Fruit fly (Drosophila melanogaster): Measurements from ENCODE around the gene Npc2d.

The Npc2d gene

DNA sequence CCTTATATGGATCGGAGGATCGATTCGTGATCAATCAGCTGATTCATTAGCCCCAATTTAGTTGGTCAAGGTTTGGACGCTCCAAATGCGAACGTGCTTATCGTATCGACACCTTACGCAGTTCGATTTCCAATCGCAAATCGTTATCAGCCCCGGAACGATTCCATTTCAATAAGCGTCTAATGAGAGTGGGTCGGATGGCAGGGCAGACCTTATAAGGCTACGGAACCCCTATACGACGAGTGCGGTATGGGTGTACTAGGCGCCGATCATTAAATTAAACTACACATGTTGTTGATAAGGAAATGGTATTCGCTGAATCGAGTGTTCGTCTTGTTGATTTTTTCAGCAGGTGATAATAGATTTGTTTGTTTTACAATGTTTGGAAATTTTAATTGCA is 20.1 kb downstream of the Npc2d start:
- TF ChIP-seq Bteb2 (GFP tag; optimal IDR thresholded peaks at IDR 0.05) (no peak), CG30431 (GFP tag; optimal IDR thresholded peaks at IDR 0.05) (no peak), jumu (GFP tag; optimal IDR thresholded peaks at IDR 0.05) (no peak), CG9817 (tag; optimal IDR thresholded peaks at IDR 0.05) (no peak), Doc3 (GFP tag; IDR thresholded peaks at IDR 0.05; ENCODE audit: partially characterized antibody) (no peak), mirr (GFP tag; optimal IDR thresholded peaks at IDR 0.05) (peak; percentile 95), dmrt99B (tag; optimal IDR thresholded peaks at IDR 0.05) (no peak), CG16863 (GFP tag; optimal IDR thresholded peaks at IDR 0.05) (no peak), CG9932 (GFP tag; IDR thresholded peaks at IDR 0.05) (no peak), Trl (optimal IDR thresholded peaks at IDR 0.05) (no peak), Trl (GFP tag; optimal IDR thresholded peaks at IDR 0.05) (no peak), CG34376 (GFP tag; optimal IDR thresholded peaks at IDR 0.05) (peak; percentile 67), CG2202 (tag; optimal IDR thresholded peaks at IDR 0.05) (no peak), Myb (GFP tag; optimal IDR thresholded peaks at IDR 0.05) (no peak), Dref (GFP tag; IDR thresholded peaks at IDR 0.05) (no peak), Neu2 (GFP tag; optimal IDR thresholded peaks at IDR 0.05; ENCODE audit: borderline replicate concordance) (no peak), ham (GFP tag; IDR thresholded peaks at IDR 0.05) (no peak), Oaz (GFP tag; IDR thresholded peaks at IDR 0.05) (no peak), CG8281 (tag; optimal IDR thresholded peaks at IDR 0.05) (no peak), NC2α (GFP tag; optimal IDR thresholded peaks at IDR 0.05) (no peak), CG18599 (GFP tag; optimal IDR thresholded peaks at IDR 0.05) (peak; percentile 29), CG10543 (GFP tag; optimal IDR thresholded peaks at IDR 0.05) (peak; percentile 36), CG12104 (GFP tag; optimal IDR thresholded peaks at IDR 0.05) (no peak), CG11696 (GFP tag; IDR thresholded peaks at IDR 0.05) (no peak), sug (tag; optimal IDR thresholded peaks at IDR 0.05) (peak; percentile 90), CG12659 (GFP tag; optimal IDR thresholded peaks at IDR 0.05) (no peak), CG17829 (tag; optimal IDR thresholded peaks at IDR 0.05) (no peak), Stat92E (GFP tag; optimal IDR thresholded peaks at IDR 0.05) (no peak), so (GFP tag; IDR thresholded peaks at IDR 0.05) (no peak), CG33213 (GFP tag; optimal IDR thresholded peaks at IDR 0.05) (no peak), Lim3 (GFP tag; IDR thresholded peaks at IDR 0.05) (no peak), rib (GFP tag; IDR thresholded peaks at IDR 0.05) (0 out of 2 replicates have a peak, but pooled peaks have one; percentile 13), CG7357 (GFP tag; IDR thresholded peaks at IDR 0.05) (no peak), CG2678 (tag; optimal IDR thresholded peaks at IDR 0.05) (no peak), HmgZ (tag; optimal IDR thresholded peaks at IDR 0.05) (peak; percentile 1), CG11093 (GFP tag; IDR thresholded peaks at IDR 0.05) (no peak), pho (GFP tag; optimal IDR thresholded peaks at IDR 0.05) (no peak), CG12769 (tag; optimal IDR thresholded peaks at IDR 0.05) (peak; percentile 14), CG7271 (tag; optimal IDR thresholded peaks at IDR 0.05) (no peak), B-H1 (GFP tag; IDR thresholded peaks at IDR 0.05) (no peak), jing (GFP tag; optimal IDR thresholded peaks at IDR 0.05) (no peak), CG8765 (GFP tag; IDR thresholded peaks at IDR 0.05) (no peak), Six4 (GFP tag; optimal IDR thresholded peaks at IDR 0.05) (no peak), ftz-f1 (GFP tag; optimal IDR thresholded peaks at IDR 0.05) (peak; percentile 54), CG14050 (GFP tag; IDR thresholded peaks at IDR 0.05) (no peak), Awh (GFP tag; IDR thresholded peaks at IDR 0.05) (0 out of 2 replicates have a peak, but pooled peaks have one; percentile 36), CG31441 (GFP tag; IDR thresholded peaks at IDR 0.05) (no peak), exex (tag; optimal IDR thresholded peaks at IDR 0.05) (peak; percentile 97), eyg (GFP tag; optimal IDR thresholded peaks at IDR 0.05) (no peak), GATAe (GFP tag; conservative IDR thresholded peaks at IDR 0.05) (peak; percentile 71), CG17186 (GFP tag; optimal IDR thresholded peaks at IDR 0.05) (no peak), Deaf1 (tag; optimal IDR thresholded peaks at IDR 0.05) (peak; percentile 1)
